Worm (Caenorhabditis elegans) whole organism, mixed stage, embryonic: ENCODE measurements around the gene C25E10.12.

ENCODE experiments used
- M03D4.4 ChIP-seq: sonication (generic microtip); optimal IDR thresholded peaks from 2 replicates; lab custom pipeline; 2017; ENCODE audit warnings: mild to moderate bottlenecking, missing genetic modification characterization, missing compliant biosample characterization
- cnd-1 ChIP-seq: fragments of 200-800 bp; sonication (Bioruptor generic); optimal IDR thresholded peaks from 2 replicates; lab custom pipeline; 2018; ENCODE audit warnings: mild to moderate bottlenecking, missing genetic modification characterization, missing compliant biosample characterization
- elt-1 ChIP-seq: sonication (generic microtip); optimal IDR thresholded peaks from 2 replicates; lab custom pipeline; 2017; ENCODE audit warnings: missing genetic modification characterization, mild to moderate bottlenecking, missing compliant biosample characterization, antibody characterized with exemption, moderate library complexity, borderline replicate concordance; ENCODE audit not compliant: insufficient read depth
- elt-3 ChIP-seq: fragments of 150-350 bp; optimal IDR thresholded peaks from 2 replicates; lab custom pipeline; 2014; ENCODE audit warnings: missing biosample characterization, missing genetic modification characterization
- flh-1 ChIP-seq: fragments of 200-800 bp; sonication (Bioruptor generic); optimal IDR thresholded peaks from 2 replicates; lab custom pipeline; 2018; ENCODE audit warnings: mild to moderate bottlenecking, missing genetic modification characterization, moderate library complexity, missing compliant biosample characterization
- lsy-2 ChIP-seq: fragments of 150-350 bp; optimal IDR thresholded peaks from 2 replicates; lab custom pipeline; 2014; ENCODE audit warnings: missing biosample characterization, missing genetic modification characterization
- mep-1 ChIP-seq: fragments of 150-350 bp; optimal IDR thresholded peaks from 2 replicates; lab custom pipeline; 2017; ENCODE audit warnings: missing biosample characterization, missing genetic modification reagents, missing genetic modification characterization, inconsistent platforms
- nhr-237 ChIP-seq: fragments of 150-350 bp; optimal IDR thresholded peaks from 2 replicates; lab custom pipeline; 2014; ENCODE audit warnings: missing biosample characterization, missing genetic modification characterization
- nhr-76 ChIP-seq: sonication (generic microtip); optimal IDR thresholded peaks from 2 replicates; lab custom pipeline; 2017; ENCODE audit warnings: missing biosample characterization, missing genetic modification characterization
- snpc-4 ChIP-seq: fragments of 150-350 bp; optimal IDR thresholded peaks from 2 replicates; lab custom pipeline; 2014; ENCODE audit warnings: missing biosample characterization, missing genetic modification characterization
- sptf-1 ChIP-seq: sonication (generic microtip); optimal IDR thresholded peaks from 2 replicates; lab custom pipeline; 2017; ENCODE audit warnings: mild to moderate bottlenecking, missing genetic modification characterization, moderate library complexity, missing compliant biosample characterization
- unc-120 ChIP-seq: sonication (generic microtip); optimal IDR thresholded peaks from 2 replicates; lab custom pipeline; 2017; ENCODE audit warnings: missing genetic modification characterization, missing compliant biosample characterization; ENCODE audit not compliant: poor library complexity, severe bottlenecking
- unc-62 ChIP-seq: fragments of 150-350 bp; optimal IDR thresholded peaks from 2 replicates; lab custom pipeline; 2014; ENCODE audit warnings: missing biosample characterization, missing genetic modification reagents, missing genetic modification characterization
- ztf-11 ChIP-seq: fragments of 150-350 bp; optimal IDR thresholded peaks from 2 replicates; lab custom pipeline; 2014; ENCODE audit warnings: missing biosample characterization, missing genetic modification characterization

- TF ChIP-seq nhr-76 (tag; lab: Kevin White, UChicago), result no peak
- no peak for TF ChIP-seq elt-3
- no peak for TF ChIP-seq nhr-237 (tag; lab: Kevin White, UChicago)
- TF ChIP-seq unc-120 (tag; lab: Kevin White, UChicago), result no peak
- no peak for TF ChIP-seq elt-1 (tag; lab: Kevin White, UChicago)
- no peak for TF ChIP-seq flh-1 (GFP tag; lab: Kevin White, UChicago)
- TF ChIP-seq M03D4.4 (tag; lab: Kevin White, UChicago), result no peak
- no peak for TF ChIP-seq lsy-2 (tag; lab: Kevin White, UChicago)
- no peak for TF ChIP-seq ztf-11 (tag; lab: Kevin White, UChicago)
- TF ChIP-seq snpc-4 (tag; lab: Kevin White, UChicago), result no peak
- no peak for TF ChIP-seq sptf-1 (tag; lab: Kevin White, UChicago)
- TF ChIP-seq mep-1, result no peak
- TF ChIP-seq cnd-1 (tag; lab: Kevin White, UChicago), result no peak
- no peak for TF ChIP-seq unc-62 (GFP tag; lab: Kevin White, UChicago)
These were observed 6.0 kb downstream of the C25E10.12 start, which contains the start of gene C25E10.10 for ce11 chrV:9056253-9056652.
